Worm (Caenorhabditis elegans) whole organism, L3 larva: Measurements from ENCODE around the gene F53F8.5.

ENCODE experiments used
- ZK546.5 ChIP-seq: sonication (generic microtip); optimal IDR thresholded peaks from 2 replicates; lab custom pipeline; 2017; ENCODE audit warnings: missing biosample characterization, missing genetic modification characterization
- elt-2 ChIP-seq: sonication (generic microtip); optimal IDR thresholded peaks from 2 replicates; lab custom pipeline; 2016; ENCODE audit warnings: missing genetic modification reagents, mild to moderate bottlenecking, missing genetic modification characterization, missing compliant biosample characterization
- nhr-77 ChIP-seq: fragments of 150-350 bp; optimal IDR thresholded peaks from 2 replicates; lab custom pipeline; 2014; ENCODE audit warnings: missing biosample characterization, missing genetic modification characterization
- unc-39 ChIP-seq: sonication (generic microtip); optimal IDR thresholded peaks from 4 replicates; lab custom pipeline; 2017; ENCODE audit warnings: missing biosample characterization, missing genetic modification characterization

DNA sequence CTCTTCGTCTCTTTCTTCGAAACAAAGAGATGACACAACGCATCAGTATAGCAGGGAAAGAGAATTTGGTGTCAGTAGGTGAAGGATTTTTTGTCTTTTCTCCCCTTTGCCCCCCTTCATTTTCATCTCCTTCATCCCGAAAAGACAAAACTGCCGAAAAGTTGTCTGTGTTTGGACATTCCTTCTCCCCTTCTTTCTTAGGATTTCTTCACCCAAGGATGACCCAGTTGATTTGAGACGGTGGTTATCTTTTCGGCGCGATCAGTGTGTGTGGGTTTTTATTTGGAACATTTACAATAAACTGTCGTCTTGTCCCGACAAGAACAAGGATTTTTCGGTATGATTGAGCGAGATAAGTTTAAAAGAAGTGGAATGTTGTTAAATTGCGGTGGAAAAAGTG is 41.4 kb downstream of the F53F8.5 start:
- TF ChIP-seq elt-2 (tag; lab: Kevin White, UChicago) (no peak), unc-39 (tag; lab: Kevin White, UChicago) (no peak), ZK546.5 (tag; lab: Kevin White, UChicago) (no peak), nhr-77 (tag; lab: Kevin White, UChicago) (no peak)
